Fruit fly (Drosophila melanogaster) ovary, adult (tissue): ENCODE data around the gene SdhBL.

ENCODE experiments used
- CG17801 ChIP-seq: fragments of 200-800 bp; optimal IDR thresholded peaks from 2 replicates; lab custom pipeline; 2019; ENCODE audit warnings: missing biosample characterization, mild to moderate bottlenecking, missing genetic modification characterization, moderate library complexity; ENCODE audit not compliant: partially characterized antibody

The SdhBL gene

DNA sequence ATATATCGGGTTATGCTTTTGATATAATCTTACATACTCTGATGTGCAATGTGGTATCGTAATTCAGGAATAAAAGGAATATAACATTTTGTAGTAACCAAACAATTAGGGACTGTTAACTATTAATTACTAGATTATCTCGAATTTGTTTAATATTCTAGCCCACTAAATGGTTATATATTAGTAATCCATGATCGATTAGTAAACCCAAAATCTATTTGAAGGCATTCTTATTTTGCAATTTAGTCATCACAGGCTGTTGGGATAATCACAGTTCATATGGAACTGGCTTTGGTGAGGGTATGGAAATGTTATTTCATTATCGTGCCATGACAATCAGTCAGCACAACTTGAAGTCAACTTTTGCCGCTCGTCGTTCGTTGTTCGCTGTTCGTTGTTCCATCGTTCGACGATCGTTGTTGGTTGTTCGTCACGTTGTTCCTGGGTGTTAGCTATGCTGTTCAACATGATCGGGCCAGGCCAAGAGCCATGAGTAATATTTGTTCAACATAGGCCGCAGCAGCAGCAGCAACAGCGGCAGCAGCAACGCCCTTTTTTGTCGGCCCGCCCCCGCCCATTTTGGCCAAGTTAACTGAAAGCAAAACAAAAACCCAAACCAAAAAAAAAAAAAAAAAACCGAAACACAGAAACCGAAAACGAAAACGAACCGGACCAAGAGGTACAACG, 31.6 kb downstream of the SdhBL start:
- TF ChIP-seq CG17801 (GFP tag; lab: Kevin White, UChicago) = no peak

DNA sequence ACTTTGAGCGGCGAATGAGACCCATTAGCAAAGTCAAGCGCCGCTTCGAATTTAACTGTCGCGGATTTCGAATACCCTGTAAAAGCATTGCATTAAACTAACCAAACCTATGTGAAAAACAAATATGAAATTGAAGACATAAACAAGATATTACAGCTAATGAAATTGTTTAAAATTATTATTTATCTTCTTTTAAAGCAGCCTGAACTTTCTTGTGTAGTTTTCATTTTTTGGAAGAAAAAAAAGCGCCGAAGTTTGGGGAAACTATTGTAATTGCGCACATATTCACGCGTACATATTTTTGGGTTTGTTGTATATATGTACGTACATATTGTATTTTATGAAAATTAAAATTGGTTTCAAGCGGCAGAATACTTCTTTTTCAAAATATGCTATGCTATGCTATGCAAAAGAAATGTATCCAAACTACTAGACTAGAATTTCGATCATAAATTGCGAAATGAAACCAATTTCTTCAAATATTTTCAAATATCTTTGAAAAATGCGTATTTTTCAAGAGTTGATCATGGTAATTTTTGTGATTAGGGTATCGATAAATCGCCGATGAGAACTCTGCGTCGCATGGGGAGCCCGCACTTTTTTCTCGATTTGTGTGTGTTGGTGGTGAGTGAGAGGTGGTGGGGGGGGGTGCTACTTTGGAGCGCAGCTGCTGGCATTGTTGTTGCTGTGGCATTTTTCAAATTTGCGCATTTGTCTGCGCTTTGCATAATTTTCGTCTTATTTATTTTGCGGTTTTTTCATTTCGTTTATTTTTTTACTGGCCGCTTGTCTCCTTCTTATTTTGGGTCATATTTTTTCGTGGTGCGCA, 32.3 kb downstream of the SdhBL start:
- TF ChIP-seq CG17801 (GFP tag; lab: Kevin White, UChicago) = no peak

DNA sequence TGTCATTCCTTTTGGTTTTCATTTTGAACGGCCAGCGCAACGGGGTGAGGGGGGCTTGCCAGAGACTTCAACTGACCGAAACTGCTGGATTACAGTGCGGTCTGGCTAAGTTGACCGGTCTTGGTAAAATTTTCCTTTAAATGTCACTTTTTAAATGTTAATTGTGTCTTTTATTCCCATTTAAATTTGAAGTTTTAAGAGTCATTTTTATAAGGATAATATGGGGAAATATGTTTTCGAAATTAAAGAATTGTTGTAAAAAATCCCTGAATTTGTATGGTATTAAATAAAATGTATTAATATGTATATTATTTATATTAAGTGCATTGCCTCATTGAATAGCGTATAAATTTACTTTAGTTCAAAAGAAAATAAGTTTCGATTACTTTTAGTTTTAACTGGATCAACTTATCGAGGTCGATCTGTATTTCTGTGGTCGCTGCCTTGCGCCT, 34.4 kb downstream of the SdhBL start:
- no peak for TF ChIP-seq CG17801 (GFP tag; lab: Kevin White, UChicago)

DNA sequence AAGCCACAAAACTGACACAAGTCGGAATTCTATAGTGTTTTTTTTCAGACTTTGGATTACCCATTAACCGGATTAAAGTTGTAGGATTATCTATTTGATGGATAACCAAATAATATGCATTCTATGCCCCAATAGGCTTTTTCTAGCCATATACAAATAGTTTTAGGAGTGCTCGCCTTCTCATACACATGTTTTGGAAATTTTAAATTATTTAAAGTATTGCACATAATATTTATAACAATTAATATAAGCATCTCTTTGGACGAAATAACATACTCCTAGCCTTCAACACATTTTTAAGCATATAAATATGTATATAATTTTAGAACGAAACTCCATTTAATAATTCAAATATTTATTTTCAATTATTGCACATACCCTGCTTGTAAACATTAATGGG, 35.2 kb downstream of the SdhBL start:
- no peak for TF ChIP-seq CG17801 (GFP tag; lab: Kevin White, UChicago)

DNA sequence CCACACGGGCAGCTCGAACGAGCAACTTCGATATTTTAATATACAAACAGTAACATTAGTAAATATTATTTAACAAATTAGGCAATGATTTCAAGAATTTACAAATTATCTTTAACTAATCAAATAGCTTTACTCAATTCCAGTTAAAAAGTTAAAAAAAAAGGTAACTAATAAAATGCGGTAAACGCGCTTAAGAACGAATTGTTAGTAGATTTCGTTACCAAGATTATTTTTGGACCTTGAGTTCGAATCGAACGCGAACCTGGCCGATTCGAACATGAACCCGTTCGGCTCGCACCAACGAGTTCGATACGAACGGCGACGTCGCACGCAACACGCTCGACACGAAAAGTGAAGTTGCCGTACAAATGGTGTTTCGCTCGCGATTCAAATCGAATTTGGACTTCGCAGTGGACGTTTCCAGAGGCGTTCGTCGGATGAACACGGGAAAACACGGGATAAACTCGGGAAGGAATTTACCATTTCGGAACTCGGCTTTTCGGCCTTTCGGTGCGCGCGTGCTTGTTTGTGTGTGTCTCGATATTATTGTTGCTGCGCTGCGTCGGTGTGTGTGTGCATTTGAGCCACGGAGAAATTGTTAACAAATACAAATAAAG, 35.8 kb downstream of the SdhBL start, which contains the start of gene CG43759:
CG43759 (plus strand) TSS at position 390 of the 617 bp plus-strand sequence.
- TF ChIP-seq CG17801 (GFP tag; lab: Kevin White, UChicago) = no peak

DNA sequence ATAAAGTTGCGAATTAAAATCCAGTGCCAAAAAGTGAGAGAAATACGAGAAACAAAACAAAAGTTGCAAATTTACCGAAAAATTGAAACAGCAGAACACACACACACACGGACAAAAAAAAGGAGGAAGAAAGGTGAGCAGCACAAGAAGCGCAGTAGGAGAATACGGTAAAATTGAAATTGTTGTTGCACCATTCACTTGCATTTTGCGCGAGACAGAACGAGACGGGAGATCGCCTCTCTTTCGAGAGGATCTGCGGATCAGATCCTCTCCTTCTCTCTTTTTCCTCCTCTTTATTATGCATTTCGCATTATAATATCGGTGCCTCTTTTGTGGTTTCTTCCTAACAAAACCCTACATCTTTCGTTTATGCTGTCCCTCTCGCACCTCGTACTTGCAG, 36.6 kb downstream of the SdhBL start:
- TF ChIP-seq CG17801 (GFP tag; lab: Kevin White, UChicago) = no peak

DNA sequence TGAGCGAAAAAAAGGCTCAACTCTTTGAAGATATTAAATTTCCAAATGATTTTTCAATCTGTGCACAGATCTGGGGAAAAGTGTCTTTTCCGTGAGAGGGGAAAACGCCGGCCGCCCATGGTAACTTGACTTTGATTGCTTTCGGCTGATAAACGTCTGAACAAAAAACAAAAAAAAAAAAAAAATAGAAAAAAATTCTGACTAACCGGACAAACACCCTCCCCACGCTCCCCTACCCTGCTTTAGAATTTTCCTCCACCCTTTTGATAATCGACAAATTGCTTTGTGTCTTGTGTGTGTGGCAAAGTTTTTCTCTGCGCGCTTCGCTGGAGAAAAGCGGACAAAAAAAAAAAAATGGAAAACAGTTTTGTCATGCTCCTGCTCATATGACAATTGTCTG, 39.2 kb downstream of the SdhBL start:
- no peak for TF ChIP-seq CG17801 (GFP tag; lab: Kevin White, UChicago)

DNA sequence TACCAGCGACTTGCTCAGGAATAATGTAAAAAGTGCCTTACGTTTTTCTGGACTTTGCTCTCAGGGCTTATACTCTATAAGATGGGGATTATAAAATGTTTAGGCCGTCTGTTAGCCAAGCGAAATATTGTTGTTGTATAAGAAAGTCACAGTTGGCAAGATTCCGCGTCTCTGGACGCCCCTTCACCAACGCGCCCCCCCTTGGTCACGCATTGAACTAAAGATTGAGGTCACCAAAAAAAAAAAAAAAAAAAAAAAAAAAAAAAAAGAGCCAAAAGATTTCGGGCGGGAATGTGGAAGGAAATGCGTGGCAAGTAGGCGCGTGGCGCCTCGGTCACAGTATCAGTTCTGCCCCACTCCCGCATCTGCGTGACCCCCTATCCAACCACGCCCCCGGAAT, 40.6 kb downstream of the SdhBL start:
- no peak for TF ChIP-seq CG17801 (GFP tag; lab: Kevin White, UChicago)

DNA sequence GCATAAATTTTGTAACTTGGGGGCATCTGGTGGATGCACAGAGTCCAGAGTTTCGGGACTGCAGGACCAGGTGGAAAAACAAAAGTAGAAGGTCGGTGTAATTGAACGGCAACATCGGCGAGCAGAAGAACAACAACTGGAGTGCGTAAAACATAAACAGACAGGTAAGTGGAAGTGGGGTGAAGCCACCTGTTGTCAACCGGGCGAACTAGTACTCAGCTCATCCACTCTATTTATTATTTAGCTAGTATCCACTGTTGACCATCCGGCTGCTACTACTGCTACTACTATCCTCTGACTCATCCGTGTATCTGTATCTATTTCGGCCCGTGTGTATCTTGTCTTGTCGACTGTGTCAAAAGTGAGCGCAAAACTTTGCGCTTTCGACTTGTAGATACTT, 42.4 kb downstream of the SdhBL start:
- no peak for TF ChIP-seq CG17801 (GFP tag; lab: Kevin White, UChicago)

DNA sequence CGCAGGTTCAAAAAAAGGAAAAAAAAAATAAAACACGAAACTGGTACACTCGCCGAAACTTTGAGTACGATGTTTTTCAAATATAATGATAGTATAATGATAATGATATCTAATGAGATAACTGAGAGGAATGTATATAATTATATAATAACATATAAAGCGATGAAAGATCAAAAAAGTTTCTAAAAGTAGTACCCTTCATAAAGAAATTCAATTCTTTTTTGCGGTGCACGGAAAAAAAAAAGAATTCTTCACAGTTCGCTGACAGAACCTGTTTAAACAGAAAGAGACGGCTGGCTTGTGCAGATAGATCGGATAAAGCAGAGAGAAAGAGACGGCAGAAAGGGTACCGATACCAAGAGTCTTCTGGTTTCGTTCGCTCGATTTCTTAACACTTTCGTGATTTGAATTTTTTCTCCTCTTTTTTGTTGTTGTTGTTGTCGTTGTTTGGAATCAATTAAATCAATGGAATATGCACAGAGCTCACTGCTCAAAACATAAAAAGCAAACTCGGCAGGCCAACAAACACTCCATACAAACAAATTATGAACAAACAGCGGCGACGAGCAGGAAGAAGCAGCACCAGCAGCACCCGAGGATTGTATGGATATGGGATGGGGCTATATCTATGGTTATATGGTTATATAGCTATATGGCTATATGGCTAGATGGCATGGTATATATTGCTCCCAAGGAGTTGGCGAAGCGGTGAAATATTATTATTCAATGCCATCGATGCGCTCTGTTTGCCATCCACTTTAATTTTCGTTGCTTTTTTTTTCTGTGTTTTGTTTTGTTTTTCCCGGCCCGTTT, 44.1 kb downstream of the SdhBL start:
- TF ChIP-seq CG17801 (GFP tag; lab: Kevin White, UChicago) = no peak

DNA sequence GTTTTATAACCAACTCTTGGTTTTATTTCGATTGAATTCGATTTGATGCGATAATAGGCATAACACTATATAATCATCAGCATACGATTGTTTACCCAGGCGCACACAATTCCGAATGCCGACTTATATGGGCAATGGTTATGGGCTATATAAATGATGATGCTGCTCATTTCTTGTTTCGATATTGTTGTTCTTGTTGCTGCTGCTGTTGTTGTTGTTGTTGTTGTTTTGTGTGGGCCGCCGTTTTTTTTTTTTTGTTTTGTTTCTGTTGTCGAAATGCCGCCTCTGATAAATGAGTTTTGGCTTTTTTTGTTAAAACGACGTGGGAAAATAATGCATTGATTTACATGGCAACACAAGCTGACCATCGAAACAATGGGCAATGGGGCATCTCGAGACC, 45.2 kb downstream of the SdhBL start:
- TF ChIP-seq CG17801 (GFP tag; lab: Kevin White, UChicago) = no peak

DNA sequence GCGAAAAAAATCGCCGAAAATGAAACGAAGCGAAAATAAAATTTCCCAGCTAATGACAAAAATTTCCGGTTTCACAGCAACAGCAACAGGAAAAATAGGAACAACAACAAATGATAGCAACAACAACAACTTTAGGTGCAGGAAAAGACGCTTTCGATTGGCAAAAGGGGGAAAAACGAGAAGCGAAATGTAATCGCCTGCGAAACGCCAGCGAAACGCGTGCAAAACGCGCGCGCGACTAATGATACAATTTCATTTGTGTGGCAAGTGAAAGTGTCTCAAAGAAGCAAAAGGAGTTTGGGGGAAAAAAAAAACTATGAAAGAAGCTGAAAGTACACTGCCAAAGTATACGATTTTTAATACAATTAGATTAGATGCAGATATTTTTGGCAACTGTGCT, 47.7 kb downstream of the SdhBL start:
- TF ChIP-seq CG17801 (GFP tag; lab: Kevin White, UChicago) = no peak

DNA sequence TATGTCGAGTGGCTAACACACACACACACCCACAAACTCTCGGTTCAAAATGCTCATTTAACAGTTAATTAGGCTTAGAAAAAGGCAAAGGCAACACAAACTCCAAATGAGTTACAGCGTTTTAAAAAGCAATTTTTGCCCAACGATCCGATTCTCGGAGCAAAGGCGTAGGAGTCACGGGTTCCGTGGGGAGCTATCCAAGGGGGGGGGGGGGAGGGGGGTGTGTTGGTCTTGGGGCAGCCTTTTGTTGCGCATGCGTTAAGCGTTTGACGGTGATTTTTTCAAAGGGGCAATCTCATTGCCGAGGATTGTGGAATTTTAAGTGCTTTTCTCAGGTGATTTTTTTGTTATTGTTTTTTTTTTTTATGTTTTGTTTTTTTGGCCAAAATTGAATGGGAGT, 48.4 kb downstream of the SdhBL start:
- no peak for TF ChIP-seq CG17801 (GFP tag; lab: Kevin White, UChicago)

DNA sequence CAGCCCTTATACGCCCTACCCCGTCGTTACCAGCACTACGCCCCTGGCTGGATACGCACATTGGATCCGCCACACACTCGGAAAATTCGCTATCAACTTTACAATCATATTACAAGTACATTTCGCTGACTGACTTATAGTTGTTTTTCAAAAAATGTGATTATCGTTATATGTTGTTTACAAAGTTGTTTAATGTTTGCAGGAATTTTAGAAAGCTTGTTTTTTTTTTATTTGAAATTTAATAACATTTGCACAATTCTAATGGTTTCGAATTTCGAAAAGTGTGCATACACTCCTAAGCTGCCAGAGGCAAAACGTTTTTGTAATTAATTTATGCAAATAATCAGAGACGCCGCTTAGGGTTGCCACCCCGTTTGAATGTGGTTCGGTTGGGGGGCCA, 49.9 kb downstream of the SdhBL start:
- no peak for TF ChIP-seq CG17801 (GFP tag; lab: Kevin White, UChicago)
